Fruit fly (Drosophila melanogaster): ENCODE data around the gene CG3708.

DNA sequence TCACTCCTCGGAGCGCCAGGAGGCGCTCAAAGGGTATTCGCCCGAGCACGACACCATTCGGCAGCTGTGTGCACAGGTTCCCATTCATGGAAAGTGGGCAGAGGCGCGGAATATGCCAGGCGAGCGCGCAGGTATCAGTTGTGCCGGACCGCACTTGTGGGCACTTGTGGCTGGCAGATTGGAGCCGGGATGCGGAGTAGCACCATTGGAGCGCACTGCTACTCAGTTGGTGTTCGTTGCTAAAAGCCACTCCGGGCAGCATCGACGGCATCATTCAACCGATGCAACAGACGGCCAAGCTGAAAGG, 6.0 kb upstream of the CG3708 start:
- TF ChIP-seq esn (GFP tag; optimal IDR thresholded peaks at IDR 0.05) (no peak), CG6276 (GFP tag; optimal IDR thresholded peaks at IDR 0.05) (no peak), CG34406 (GFP tag; optimal IDR thresholded peaks at IDR 0.05) (no peak), CG6163 (GFP tag; IDR thresholded peaks at IDR 0.05) (no peak), Gug (GFP tag; IDR thresholded peaks at IDR 0.05) (no peak), acj6 (GFP tag; optimal IDR thresholded peaks at IDR 0.05) (no peak), Sox15 (GFP tag; optimal IDR thresholded peaks at IDR 0.05) (no peak), Ets96B (tag; optimal IDR thresholded peaks at IDR 0.05) (no peak), CG10631 (GFP tag; optimal IDR thresholded peaks at IDR 0.05) (no peak), fd59A (GFP tag; optimal IDR thresholded peaks at IDR 0.05) (no peak), CG6854 (GFP tag; optimal IDR thresholded peaks at IDR 0.05) (no peak), CG1621 (tag; optimal IDR thresholded peaks at IDR 0.05) (no peak), CG8119 (GFP tag; IDR thresholded peaks at IDR 0.05) (no peak)

All from whole organism, prepupa.